Fruit fly (Drosophila melanogaster): ENCODE measurements around the gene PlexA.

dm6 chr4:1031137-1031536 lies 4.2 kb upstream of the PlexA start, which contains the start of gene ATPsynbeta:
- TF ChIP-seq Dll (optimal IDR thresholded peaks at IDR 0.05), result no peak
- no peak for TF ChIP-seq psq (optimal IDR thresholded peaks at IDR 0.05)
- no peak for TF ChIP-seq CG8478 (optimal IDR thresholded peaks at IDR 0.05)
